Worm (Caenorhabditis elegans) whole organism, late embryonic: ENCODE data around the gene mpst-3.

Source experiments
- Y22D7AL.16 ChIP-seq: sonication (generic microtip); optimal IDR thresholded peaks from 2 replicates; lab custom pipeline; 2016; ENCODE audit warnings: missing genetic modification characterization, missing compliant biosample characterization
- pha-4 ChIP-seq: fragments of 150-350 bp; optimal IDR thresholded peaks from 2 replicates; lab custom pipeline; 2018; ENCODE audit warnings: missing biosample characterization, missing genetic modification reagents, missing genetic modification characterization

DNA sequence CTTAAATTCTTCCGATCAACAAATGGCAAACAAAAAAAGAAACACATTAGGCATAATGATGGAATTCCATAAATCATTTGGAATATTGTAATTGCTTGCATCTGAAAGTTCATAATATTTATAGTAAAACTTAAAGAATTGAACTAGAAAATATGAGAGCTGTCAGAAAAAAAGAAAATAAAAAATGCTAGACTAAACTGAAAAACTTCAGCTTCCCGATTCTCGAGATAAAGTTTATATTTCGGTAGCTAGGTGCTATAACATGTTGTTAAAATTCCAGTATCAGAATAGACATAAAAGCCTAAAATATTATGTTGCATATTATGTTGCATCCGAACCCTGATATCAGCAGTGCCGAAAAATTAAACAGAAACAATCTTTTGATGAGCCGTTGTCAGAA is 28.7 kb downstream of the mpst-3 start, which contains the start of gene srg-54:
- no peak for TF ChIP-seq Y22D7AL.16
- TF ChIP-seq pha-4 (tag; lab: Kevin White, UChicago): no peak
